Worm (Caenorhabditis elegans) whole organism, young adult: ENCODE data around the gene fubl-2.

Experiments
- B0035.1 ChIP-seq: sonication (generic microtip); optimal IDR thresholded peaks from 2 replicates; lab custom pipeline; 2016; ENCODE audit warnings: missing genetic modification characterization, mild to moderate bottlenecking, missing compliant biosample characterization, missing genotype, missing genetic modification reagents
- C06A6.2 ChIP-seq: fragments of 200-800 bp; sonication (Bioruptor generic); conservative IDR thresholded peaks from 2 replicates; pipeline ENCODE4 v1.3.6; 2022; ENCODE audit warnings: missing genetic modification characterization, missing compliant biosample characterization
- F39B2.1 ChIP-seq: fragments of 200-800 bp; sonication (Bioruptor generic); IDR thresholded peaks from 2 replicates; pipeline ENCODE4 v1.3.6; 2022; ENCODE audit warnings: missing genetic modification reagents, missing genetic modification characterization, missing compliant biosample characterization
- F52B5.7 ChIP-seq: sonication (generic microtip); optimal IDR thresholded peaks from 2 replicates; lab custom pipeline; 2016; ENCODE audit warnings: mild to moderate bottlenecking, missing genetic modification characterization, missing compliant biosample characterization
- F57C9.4 ChIP-seq: sonication (generic microtip); optimal IDR thresholded peaks from 2 replicates; lab custom pipeline; 2017; ENCODE audit warnings: mild to moderate bottlenecking, missing genetic modification characterization, missing compliant biosample characterization
- K12H6.12 ChIP-seq: fragments of 200-800 bp; sonication (Bioruptor generic); optimal IDR thresholded peaks from 2 replicates; lab custom pipeline; 2018; ENCODE audit warnings: mild to moderate bottlenecking, missing genetic modification characterization, missing compliant biosample characterization
- Y67H2A.10 ChIP-seq: fragments of 200-800 bp; sonication (Bioruptor generic); conservative IDR thresholded peaks from 2 replicates; pipeline ENCODE4 v1.3.6; 2022; ENCODE audit warnings: missing genetic modification reagents, missing genetic modification characterization, missing compliant biosample characterization
- ama-1 ChIP-seq, 3 experiments: fragments of 150-350 bp in 1 of 3; sonication (generic microtip) in 2 of 3; optimal IDR thresholded peaks; 2 replicates each; lab custom pipeline; 2014 to 2018; ENCODE audit warnings: missing biosample characterization in 2 of 3, missing genetic modification characterization in 2 of 3, missing genetic modification reagents in 2 of 3
- aptf-2 ChIP-seq: fragments of 200-800 bp; sonication (Bioruptor generic); conservative IDR thresholded peaks from 2 replicates; pipeline ENCODE4 v1.3.6; 2022; ENCODE audit warnings: missing genetic modification reagents, missing genetic modification characterization, missing compliant biosample characterization
- attf-5 ChIP-seq: fragments of 200-800 bp; sonication (Bioruptor generic); optimal IDR thresholded peaks from 2 replicates; lab custom pipeline; 2018; ENCODE audit warnings: mild to moderate bottlenecking, missing genetic modification characterization, missing compliant biosample characterization
- attf-6 ChIP-seq: fragments of 200-800 bp; sonication (Bioruptor generic); IDR thresholded peaks from 2 replicates; pipeline ENCODE4 v1.3.6; 2022; ENCODE audit warnings: missing genetic modification reagents, missing genetic modification characterization, missing compliant biosample characterization
- bed-1 ChIP-seq: fragments of 200-800 bp; sonication (Bioruptor generic); IDR thresholded peaks from 2 replicates; pipeline ENCODE4 v1.3.6; 2022; ENCODE audit warnings: missing genetic modification reagents, missing genetic modification characterization, missing compliant biosample characterization
- bed-2 ChIP-seq: fragments of 200-800 bp; sonication (Bioruptor generic); IDR thresholded peaks from 2 replicates; pipeline ENCODE4 v1.3.6; 2022; ENCODE audit warnings: missing genetic modification reagents, missing genetic modification characterization, missing compliant biosample characterization
- ccch-3 ChIP-seq: fragments of 200-800 bp; sonication (Bioruptor generic); optimal IDR thresholded peaks from 2 replicates; lab custom pipeline; 2018; ENCODE audit warnings: mild to moderate bottlenecking, missing genetic modification characterization, missing compliant biosample characterization
- ceh-27 ChIP-seq: fragments of 200-800 bp; sonication (Bioruptor generic); optimal IDR thresholded peaks from 2 replicates; lab custom pipeline; 2018; ENCODE audit warnings: mild to moderate bottlenecking, missing genetic modification characterization, moderate library complexity, missing compliant biosample characterization
- ceh-40 ChIP-seq: fragments of 200-800 bp; sonication (Bioruptor generic); IDR thresholded peaks from 2 replicates; pipeline ENCODE4 v1.3.6; 2022; ENCODE audit warnings: missing genetic modification characterization, missing compliant biosample characterization
- dpff-1 ChIP-seq: sonication (generic microtip); optimal IDR thresholded peaks from 2 replicates; lab custom pipeline; 2017; ENCODE audit warnings: mild to moderate bottlenecking, missing genetic modification characterization, missing compliant biosample characterization
- dpl-1 ChIP-seq: fragments of 150-350 bp; optimal IDR thresholded peaks from 2 replicates; lab custom pipeline; 2014; ENCODE audit warnings: missing biosample characterization, missing genetic modification reagents, missing genetic modification characterization
- efl-1 ChIP-seq: fragments of 150-350 bp; optimal IDR thresholded peaks from 2 replicates; lab custom pipeline; 2014; ENCODE audit warnings: missing biosample characterization, missing genetic modification reagents, missing genetic modification characterization
- ets-4 ChIP-seq: fragments of 200-800 bp; sonication (Bioruptor generic); optimal IDR thresholded peaks from 2 replicates; lab custom pipeline; 2018; ENCODE audit warnings: mild to moderate bottlenecking, missing genetic modification characterization, missing compliant biosample characterization
- fkh-3 ChIP-seq: sonication (generic microtip); optimal IDR thresholded peaks from 2 replicates; lab custom pipeline; 2016; ENCODE audit warnings: mild to moderate bottlenecking, missing genetic modification characterization, missing compliant biosample characterization
- gei-17 ChIP-seq: fragments of 200-800 bp; sonication (Bioruptor generic); optimal IDR thresholded peaks from 2 replicates; lab custom pipeline; 2018; ENCODE audit warnings: mild to moderate bottlenecking, missing genetic modification characterization, missing compliant biosample characterization
- lin-35 ChIP-seq, 3 experiments: fragments of 150-350 bp in 2 of 3; sonication (generic microtip) in 1 of 3; optimal IDR thresholded peaks; 2 replicates each; lab custom pipeline; 2014 to 2018; ENCODE audit warnings: missing biosample characterization in 3 of 3, missing genetic modification characterization in 3 of 3, missing genetic modification reagents in 3 of 3
- lin-40 ChIP-seq: sonication (generic microtip); optimal IDR thresholded peaks from 2 replicates; lab custom pipeline; 2016; ENCODE audit warnings: missing genetic modification characterization, mild to moderate bottlenecking, missing compliant biosample characterization, missing genotype, missing genetic modification reagents
- lin-54 ChIP-seq: fragments of 200-800 bp; sonication (Bioruptor generic); optimal IDR thresholded peaks from 2 replicates; lab custom pipeline; 2018; ENCODE audit warnings: mild to moderate bottlenecking, missing genetic modification characterization, missing compliant biosample characterization
- lir-1 ChIP-seq: fragments of 200-800 bp; sonication (Bioruptor generic); conservative IDR thresholded peaks from 2 replicates; pipeline ENCODE4 v1.3.6; 2022; ENCODE audit warnings: missing genetic modification reagents, missing genetic modification characterization, missing compliant biosample characterization
- mcd-1 ChIP-seq: fragments of 200-800 bp; sonication (Bioruptor generic); IDR thresholded peaks from 2 replicates; pipeline ENCODE4 v1.3.6; 2022; ENCODE audit warnings: missing genetic modification reagents, missing genetic modification characterization, missing compliant biosample characterization
- nfyb-1 ChIP-seq: fragments of 200-800 bp; sonication (Bioruptor generic); IDR thresholded peaks from 2 replicates; pipeline ENCODE4 v1.3.6; 2022; ENCODE audit warnings: missing genetic modification reagents, missing genetic modification characterization, missing compliant biosample characterization
- pbrm-1 ChIP-seq: fragments of 200-800 bp; sonication (Bioruptor generic); IDR thresholded peaks from 2 replicates; pipeline ENCODE4 v1.3.6; 2022; ENCODE audit warnings: missing genetic modification reagents, missing genetic modification characterization, missing compliant biosample characterization
- rcor-1 ChIP-seq: fragments of 200-800 bp; sonication (Bioruptor generic); IDR thresholded peaks from 2 replicates; pipeline ENCODE4 v1.3.6; 2022; ENCODE audit warnings: missing genetic modification reagents, missing genetic modification characterization, missing compliant biosample characterization
- rec-8 ChIP-seq, 2 experiments: sonication (generic microtip); optimal IDR thresholded peaks; 2 replicates each; lab custom pipeline; 2016; ENCODE audit warnings: mild to moderate bottlenecking in 2 of 2, missing genetic modification characterization in 2 of 2, missing genetic modification reagents in 2 of 2, missing genotype in 2 of 2, missing biosample characterization in 1 of 2, missing compliant biosample characterization in 1 of 2, moderate library complexity in 1 of 2
- sea-2 ChIP-seq: fragments of 200-800 bp; sonication (Bioruptor generic); IDR thresholded peaks from 2 replicates; pipeline ENCODE4 v1.3.6; 2022; ENCODE audit warnings: missing genetic modification characterization, missing compliant biosample characterization
- snpc-1.3 ChIP-seq: sonication (generic microtip); optimal IDR thresholded peaks from 2 replicates; lab custom pipeline; 2017; ENCODE audit warnings: missing genetic modification characterization, mild to moderate bottlenecking, missing compliant biosample characterization, antibody characterized with exemption, moderate library complexity, missing genotype, missing genetic modification reagents; ENCODE audit not compliant: insufficient read depth
- tlf-1 ChIP-seq: fragments of 200-800 bp; sonication (Bioruptor generic); optimal IDR thresholded peaks from 2 replicates; lab custom pipeline; 2018; ENCODE audit warnings: mild to moderate bottlenecking, missing genetic modification characterization, missing compliant biosample characterization
- unc-130 ChIP-seq: sonication (generic microtip); optimal IDR thresholded peaks from 2 replicates; lab custom pipeline; 2016; ENCODE audit warnings: missing genetic modification reagents, missing genetic modification characterization, missing compliant biosample characterization
- zfh-2 ChIP-seq: fragments of 200-800 bp; sonication (Bioruptor generic); conservative IDR thresholded peaks from 2 replicates; pipeline ENCODE4 v1.3.6; 2022; ENCODE audit warnings: missing genetic modification reagents, missing genetic modification characterization, missing compliant biosample characterization
- ztf-22 ChIP-seq: fragments of 200-800 bp; sonication (Bioruptor generic); optimal IDR thresholded peaks from 2 replicates; lab custom pipeline; 2018; ENCODE audit warnings: mild to moderate bottlenecking, missing genetic modification characterization, moderate library complexity, missing compliant biosample characterization
- ztf-26 ChIP-seq: sonication (generic microtip); optimal IDR thresholded peaks from 2 replicates; lab custom pipeline; 2017; ENCODE audit warnings: missing genetic modification characterization, missing compliant biosample characterization

Gene fubl-2

DNA sequence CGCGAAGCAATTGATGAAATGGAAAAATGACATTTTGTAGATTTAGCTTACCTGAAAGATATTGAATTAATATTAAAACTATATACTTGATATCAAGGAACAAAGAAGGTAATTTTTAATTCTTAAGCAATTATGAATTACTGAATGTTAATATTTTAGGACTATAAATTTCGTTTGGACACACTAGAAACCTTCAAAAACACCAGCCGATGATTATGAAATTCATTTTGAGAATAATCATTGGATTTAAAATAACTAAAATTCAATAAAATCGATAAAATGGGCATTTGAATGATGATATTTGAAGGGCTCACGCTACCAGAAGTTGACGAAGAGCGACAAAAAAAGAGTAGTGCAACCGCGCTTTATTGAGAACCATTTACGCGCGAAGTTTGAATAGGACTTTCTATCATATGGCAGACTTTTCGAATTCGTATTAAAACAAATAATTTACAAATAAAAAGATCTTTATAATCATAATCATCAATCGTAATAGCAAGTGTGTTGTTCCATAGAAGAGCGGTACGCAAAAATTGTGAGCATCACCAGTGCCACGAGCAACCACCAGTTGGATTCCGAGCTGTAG, 13.6 kb downstream of the fubl-2 start, which contains the start of gene ZK418.5:
ZK418.5 (minus strand) TSS at position 51 of the 586 bp plus-strand sequence.
- TF ChIP-seq unc-130, result no peak
- TF ChIP-seq ccch-3 (GFP tag; lab: Kevin White, UChicago), result no peak
- TF ChIP-seq pbrm-1 (GFP tag; lab: Robert Waterston, UW), result no peak
- no peak for TF ChIP-seq fkh-3 (tag; lab: Kevin White, UChicago)
- no peak for TF ChIP-seq Y67H2A.10 (GFP tag; lab: Robert Waterston, UW)
- TF ChIP-seq ztf-22 (GFP tag; lab: Kevin White, UChicago), result no peak
- peak; percentile 88 for TF ChIP-seq lin-54 (GFP tag; lab: Kevin White, UChicago)
- TF ChIP-seq B0035.1 (tag; lab: Kevin White, UChicago), result no peak
- no peak for TF ChIP-seq bed-1 (GFP tag; lab: Robert Waterston, UW)
- peak; percentile 70 for TF ChIP-seq dpl-1 (GFP tag; lab: Kevin White, UChicago)
- peak; percentile 8 to 86 (median 49) for TF ChIP-seq lin-35 (GFP tag; optimal IDR thresholded peaks at IDR 0.05; lab: Kevin White, UChicago)
- TF ChIP-seq ceh-40 (GFP tag; lab: Robert Waterston, UW), result no peak
- no peak for TF ChIP-seq nfyb-1 (GFP tag; lab: Robert Waterston, UW)
- TF ChIP-seq attf-6 (GFP tag; lab: Robert Waterston, UW), result no peak
- TF ChIP-seq ama-1 (optimal IDR thresholded peaks at IDR 0.05; lab: Kevin White, UChicago), result no peak
- TF ChIP-seq ama-1 (GFP tag; optimal IDR thresholded peaks at IDR 0.05; lab: Kevin White, UChicago), result no peak
- no peak for TF ChIP-seq sea-2
- no peak for TF ChIP-seq C06A6.2 (GFP tag; lab: Robert Waterston, UW)
- peak; percentile 15 for TF ChIP-seq attf-5 (GFP tag; lab: Kevin White, UChicago)
- TF ChIP-seq ets-4 (GFP tag; lab: Kevin White, UChicago), result no peak
- TF ChIP-seq bed-2 (GFP tag; lab: Robert Waterston, UW), result no peak
- no peak for TF ChIP-seq dpff-1 (tag; lab: Kevin White, UChicago)
- TF ChIP-seq ztf-26 (tag; lab: Kevin White, UChicago), result no peak
- no peak for TF ChIP-seq lir-1 (GFP tag; lab: Robert Waterston, UW)
- TF ChIP-seq gei-17 (GFP tag; lab: Kevin White, UChicago), result no peak
- no peak for TF ChIP-seq tlf-1 (GFP tag; lab: Kevin White, UChicago)
- TF ChIP-seq mcd-1 (GFP tag; lab: Robert Waterston, UW), result peak; percentile 91
- no peak for TF ChIP-seq F39B2.1 (GFP tag; lab: Robert Waterston, UW)
- TF ChIP-seq F57C9.4 (tag; lab: Kevin White, UChicago), result no peak
- TF ChIP-seq aptf-2 (GFP tag; lab: Robert Waterston, UW), result no peak
- no peak for TF ChIP-seq lin-40 (tag; lab: Kevin White, UChicago)
- TF ChIP-seq efl-1, result peak; percentile 77

DNA sequence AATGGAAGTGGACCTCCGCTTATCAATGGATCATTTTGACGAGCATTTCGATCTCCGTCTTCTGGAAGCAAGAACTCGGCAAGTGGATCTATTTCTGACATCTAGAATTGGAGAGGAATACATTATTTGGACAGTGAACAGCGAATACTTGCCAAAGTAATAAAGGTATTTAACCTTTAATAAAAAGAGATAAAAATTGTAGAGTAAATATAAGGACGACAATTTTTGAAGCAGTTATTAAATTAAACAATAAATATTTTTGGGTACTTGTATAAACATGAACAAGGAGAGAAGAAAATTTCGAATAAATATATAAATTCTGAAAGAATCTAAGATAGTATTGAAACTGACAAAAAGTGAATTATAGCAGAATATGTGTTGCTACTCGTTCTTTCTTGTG, 15.1 kb downstream of the fubl-2 start, which contains the start of gene lin-37:
lin-37 (minus strand) TSS at position 101 of the 400 bp plus-strand sequence.
- TF ChIP-seq rec-8 (tag; optimal IDR thresholded peaks at IDR 0.05; lab: Kevin White, UChicago) (no peak), rcor-1 (no peak), F52B5.7 (tag; lab: Kevin White, UChicago) (no peak)

DNA sequence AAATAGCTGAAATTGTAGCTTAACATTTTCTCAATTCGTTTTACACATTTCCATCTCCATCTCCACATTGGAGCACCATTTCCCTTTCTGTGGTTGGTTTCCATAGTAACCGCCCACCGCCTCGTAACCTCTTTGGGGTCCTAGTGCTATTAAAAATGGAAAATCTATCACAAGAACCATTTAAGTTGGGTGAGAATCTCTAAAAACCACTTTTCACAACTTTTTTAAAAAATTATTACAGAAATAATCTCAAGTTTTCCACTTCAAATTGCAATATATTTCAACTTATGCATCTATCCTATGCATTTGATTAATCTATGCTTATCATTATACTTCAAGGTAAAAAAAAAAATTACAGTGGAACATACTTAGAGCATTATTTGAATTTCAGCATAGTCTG, 17.6 kb downstream of the fubl-2 start, which contains the start of gene tmem-17:
tmem-17 (plus strand) TSS at position 301 of the 400 bp plus-strand sequence.
- TF ChIP-seq ztf-22 (GFP tag; lab: Kevin White, UChicago) (no peak), K12H6.12 (no peak), rcor-1 (no peak), ceh-27 (GFP tag; lab: Kevin White, UChicago) (no peak), zfh-2 (GFP tag; lab: Robert Waterston, UW) (no peak), snpc-1.3 (tag; lab: Kevin White, UChicago) (no peak), ccch-3 (GFP tag; lab: Kevin White, UChicago) (no peak), efl-1 (no peak)
